Fruit fly (Drosophila melanogaster) whole organism, wandering third instar larva: Measurements from ENCODE around the gene Dsp1.

Experiments
- CG9705 ChIP-seq: fragments of 200-800 bp; sonication (Bioruptor generic); optimal IDR thresholded peaks from 2 replicates; lab custom pipeline; 2018; ENCODE audit warnings: missing biosample characterization, mild to moderate bottlenecking, missing genetic modification characterization
- GATAd ChIP-seq: sonication (Bioruptor generic); optimal IDR thresholded peaks from 2 replicates; lab custom pipeline; 2016; ENCODE audit warnings: missing biosample characterization, missing genetic modification characterization
- Myc ChIP-seq: fragments of >200 bp; optimal IDR thresholded peaks from 2 replicates; lab custom pipeline; 2017
- pan ChIP-seq: fragments of >200 bp; optimal IDR thresholded peaks from 2 replicates; lab custom pipeline; 2017
- sage ChIP-seq: fragments of 200-800 bp; sonication (Bioruptor generic); optimal IDR thresholded peaks from 2 replicates; lab custom pipeline; 2016; ENCODE audit warnings: missing biosample characterization, mild to moderate bottlenecking, missing genetic modification characterization

- TF ChIP-seq Myc (lab: Kevin White, UChicago) (no peak), pan (lab: Kevin White, UChicago) (no peak), CG9705 (GFP tag; lab: Kevin White, UChicago) (no peak), GATAd (no peak), sage (no peak)
These were observed 47.2 kb upstream of the Dsp1 start, which contains the start of gene UQCR-14 for dm6 chrX:16286083-16286666.
